Worm (Caenorhabditis elegans): ENCODE data around the gene ptc-3.

ptc-3 gene

DNA sequence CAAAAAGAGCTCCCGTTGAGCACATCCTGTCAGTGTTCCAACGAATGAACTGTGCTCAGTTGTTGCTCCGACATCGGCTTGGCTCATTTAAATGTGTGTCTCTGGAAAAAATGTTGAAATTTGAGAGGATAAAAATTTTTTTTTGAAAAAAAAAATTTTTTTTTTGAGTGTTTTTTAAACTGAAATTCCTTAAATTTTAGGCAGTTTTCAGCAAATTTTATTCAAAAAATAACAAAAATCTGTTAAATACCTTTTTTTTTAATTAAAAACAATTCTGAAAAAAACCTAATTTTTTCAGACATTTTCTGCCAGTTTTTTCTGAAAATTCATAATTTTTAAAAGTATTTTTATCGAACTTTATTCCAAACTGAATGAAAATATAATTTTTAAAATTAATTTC is 32.4 kb upstream of the ptc-3 start, which contains the start of gene pigw-1:
TSS of gene pigw-1 (minus strand) at position 101 of the 400 bp plus-strand sequence.
- TF ChIP-seq F37B4.10 (GFP tag; IDR thresholded peaks at IDR 0.05) (no peak), Y56A3A.18 (GFP tag; IDR thresholded peaks at IDR 0.05) (no peak), tlf-1 (GFP tag; optimal IDR thresholded peaks at IDR 0.05) (no peak)

DNA sequence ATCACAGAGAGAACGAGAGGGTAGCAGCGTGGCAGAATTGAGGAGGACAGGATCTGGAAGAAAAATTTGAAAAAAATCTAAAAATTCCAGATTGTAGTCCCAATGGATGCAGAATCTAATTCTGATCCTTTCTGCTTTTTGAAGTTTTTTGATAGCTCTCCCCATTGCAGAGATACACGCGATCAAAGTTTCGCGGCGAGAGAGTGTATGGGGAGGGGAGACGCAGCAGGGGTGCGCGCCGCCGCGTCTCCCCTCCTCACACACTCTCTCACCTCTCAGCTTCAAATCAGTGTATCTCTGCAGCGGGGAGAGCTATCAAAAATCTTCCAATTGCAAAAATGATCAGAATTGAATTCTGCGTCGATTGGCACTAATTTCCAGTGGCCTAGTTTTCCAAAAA is 28.7 kb upstream of the ptc-3 start:
- TF ChIP-seq B0336.3 (GFP tag; IDR thresholded peaks at IDR 0.05), result no peak
- TF ChIP-seq cebp-2 (GFP tag; IDR thresholded peaks at IDR 0.05), result no peak
- TF ChIP-seq F52B5.7 (tag; optimal IDR thresholded peaks at IDR 0.05), result no peak
- TF ChIP-seq repo-1 (tag; optimal IDR thresholded peaks at IDR 0.05), result no peak
- no peak for TF ChIP-seq athp-1 (tag; optimal IDR thresholded peaks at IDR 0.05)
- no peak for TF ChIP-seq chd-7 (tag; optimal IDR thresholded peaks at IDR 0.05)
- TF ChIP-seq hmg-1.2 (GFP tag; IDR thresholded peaks at IDR 0.05), result peak; percentile 81
- TF ChIP-seq attf-3 (GFP tag; conservative IDR thresholded peaks at IDR 0.05), result no peak
- peak; percentile 19 for TF ChIP-seq egrh-3 (GFP tag; IDR thresholded peaks at IDR 0.05)
- TF ChIP-seq ekl-4 (GFP tag; IDR thresholded peaks at IDR 0.05), result no peak
- no peak; the same call in 1 of the 2 replicates for TF ChIP-seq madf-6 (GFP tag; IDR thresholded peaks at IDR 0.05)
- TF ChIP-seq C06A6.2 (GFP tag; conservative IDR thresholded peaks at IDR 0.05), result no peak
- no peak for TF ChIP-seq hsf-1 (GFP tag; IDR thresholded peaks at IDR 0.05)
- TF ChIP-seq lag-1 (GFP tag; IDR thresholded peaks at IDR 0.05), result 0 out of 2 replicates have a peak, but pooled peaks have one; percentile 31
- no peak for TF ChIP-seq mxl-1 (tag; optimal IDR thresholded peaks at IDR 0.05)
- no peak for TF ChIP-seq ceh-27 (GFP tag; optimal IDR thresholded peaks at IDR 0.05)
- no peak for TF ChIP-seq dox-1 (GFP tag; IDR thresholded peaks at IDR 0.05)
- no peak; the same call in 1 of the 2 replicates for TF ChIP-seq mcd-1 (GFP tag; IDR thresholded peaks at IDR 0.05)
- TF ChIP-seq gei-17 (GFP tag; optimal IDR thresholded peaks at IDR 0.05), result no peak
- TF ChIP-seq snpc-1.3 (tag; optimal IDR thresholded peaks at IDR 0.05; ENCODE audit: insufficient read depth), result no peak
- TF ChIP-seq ceh-100 (GFP tag; IDR thresholded peaks at IDR 0.05), result no peak
- TF ChIP-seq egl-44 (GFP tag; IDR thresholded peaks at IDR 0.05), result no peak
- no peak for TF ChIP-seq snpc-1.1 (tag; optimal IDR thresholded peaks at IDR 0.05; ENCODE audit: insufficient read depth)
- no peak for TF ChIP-seq ets-4 (GFP tag; optimal IDR thresholded peaks at IDR 0.05)
- TF ChIP-seq hmg-20 (GFP tag; IDR thresholded peaks at IDR 0.05), result 0 out of 2 replicates have a peak, but pooled peaks have one; percentile 23

DNA sequence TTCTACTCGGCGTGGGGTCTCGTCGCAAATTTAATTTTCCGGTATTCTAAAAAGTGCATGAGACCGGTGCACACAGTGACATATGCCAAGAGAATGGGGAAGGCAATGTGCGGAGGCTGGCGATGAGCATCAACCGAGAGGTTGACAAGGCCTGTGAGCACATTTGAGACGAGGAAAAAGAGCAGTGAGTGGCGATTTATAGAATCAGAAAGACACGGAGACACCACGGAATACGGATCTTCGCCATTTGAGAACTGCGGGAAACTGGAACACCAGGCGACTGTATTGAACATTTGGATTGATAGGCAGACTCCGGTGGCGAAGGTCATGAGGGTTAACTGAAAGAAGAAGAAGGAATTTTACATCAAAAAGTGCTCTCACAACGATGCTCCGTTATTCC is 26.5 kb upstream of the ptc-3 start:
- TF ChIP-seq unc-62 (GFP tag; optimal IDR thresholded peaks at IDR 0.05) (no peak), F39B2.1 (GFP tag; IDR thresholded peaks at IDR 0.05) (no peak), madf-8 (GFP tag; conservative IDR thresholded peaks at IDR 0.05) (no peak)

DNA sequence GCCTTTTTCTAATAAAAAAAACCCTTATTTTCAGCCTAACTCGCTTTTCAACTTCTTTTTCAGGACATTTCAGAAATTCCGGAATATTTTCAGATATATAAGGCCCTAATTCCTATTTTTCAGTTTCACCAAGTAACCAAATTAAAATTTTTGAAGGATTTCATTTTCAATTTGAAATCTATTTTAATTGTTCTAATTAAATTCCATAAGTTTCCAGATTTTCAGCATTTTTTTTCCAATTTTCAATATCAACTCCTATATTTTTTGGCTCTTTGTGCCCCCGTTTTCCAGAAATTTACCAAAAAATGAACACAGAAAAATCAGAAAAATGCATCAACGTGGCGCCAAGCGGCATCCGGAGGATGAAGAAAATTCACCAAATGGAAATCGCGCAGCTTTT is 22.4 kb upstream of the ptc-3 start, which contains the start of gene Y110A2AL.1:
TSS of gene Y110A2AL.1 (plus strand) at position 301 of the 400 bp plus-strand sequence.
- no peak for TF ChIP-seq mcd-1 (GFP tag; IDR thresholded peaks at IDR 0.05)
- TF ChIP-seq athp-1 (tag; optimal IDR thresholded peaks at IDR 0.05), result no peak
- TF ChIP-seq Y79H2A.3 (GFP tag; conservative IDR thresholded peaks at IDR 0.05), result no peak
- TF ChIP-seq lag-1 (GFP tag; IDR thresholded peaks at IDR 0.05), result no peak
- no peak for TF ChIP-seq sdz-38 (tag; optimal IDR thresholded peaks at IDR 0.05)
- TF ChIP-seq somi-1 (GFP tag; optimal IDR thresholded peaks at IDR 0.05), result no peak
- no peak for TF ChIP-seq hmg-1.2 (GFP tag; IDR thresholded peaks at IDR 0.05)
- TF ChIP-seq zfh-2 (GFP tag; conservative IDR thresholded peaks at IDR 0.05), result no peak
- no peak for TF ChIP-seq nfyb-1 (GFP tag; IDR thresholded peaks at IDR 0.05)
- no peak for TF ChIP-seq hlh-26 (GFP tag; conservative IDR thresholded peaks at IDR 0.05)
- no peak for TF ChIP-seq nhr-27 (tag; optimal IDR thresholded peaks at IDR 0.05)
- TF ChIP-seq F10E7.11 (tag; optimal IDR thresholded peaks at IDR 0.05), result no peak
